Fruit fly (Drosophila melanogaster) S2 (cell line): ENCODE measurements around the gene Irbp18.

Experiments
- CG8478 ChIP-seq: fragments of >200 bp; optimal IDR thresholded peaks from 2 replicates; lab custom pipeline; 2018
- CTCF ChIP-seq, 2 experiments: fragments of >200 bp; optimal IDR thresholded peaks; 2 replicates each; lab custom pipeline; 2018

Gene Irbp18

DNA sequence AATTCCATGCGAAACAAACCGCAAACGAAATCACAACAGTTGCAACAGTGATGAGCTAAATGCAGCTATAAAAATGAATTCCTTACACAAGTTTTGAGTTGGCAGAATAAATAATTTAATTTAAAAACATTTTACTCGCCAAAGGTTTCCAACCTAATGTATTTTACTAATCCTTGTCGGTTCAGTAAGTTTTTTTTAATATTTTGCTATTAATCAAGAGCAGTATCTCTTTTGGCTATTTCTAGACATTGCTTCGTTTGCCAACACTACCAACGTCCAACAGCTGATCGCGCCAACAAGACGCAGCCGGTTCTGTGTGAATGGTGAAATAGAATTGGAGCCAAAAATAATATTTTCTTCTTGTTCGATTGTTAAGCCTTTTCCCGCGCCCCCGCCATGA lies 33.3 kb downstream of the Irbp18 start, which contains the start of the genes CG32075, CG45101 and SuUR:
Gene CG32075 (minus strand): TSS at position 253 of the 400 bp plus-strand sequence.
Gene CG45101 (plus strand): TSS at position 303 of the 400 bp plus-strand sequence.
Gene SuUR (plus strand): TSS at position 303 of the 400 bp plus-strand sequence.
- TF ChIP-seq CTCF (optimal IDR thresholded peaks at IDR 0.05; lab: Kevin White, UChicago) (no peak), CG8478 (lab: Kevin White, UChicago) (no peak)

DNA sequence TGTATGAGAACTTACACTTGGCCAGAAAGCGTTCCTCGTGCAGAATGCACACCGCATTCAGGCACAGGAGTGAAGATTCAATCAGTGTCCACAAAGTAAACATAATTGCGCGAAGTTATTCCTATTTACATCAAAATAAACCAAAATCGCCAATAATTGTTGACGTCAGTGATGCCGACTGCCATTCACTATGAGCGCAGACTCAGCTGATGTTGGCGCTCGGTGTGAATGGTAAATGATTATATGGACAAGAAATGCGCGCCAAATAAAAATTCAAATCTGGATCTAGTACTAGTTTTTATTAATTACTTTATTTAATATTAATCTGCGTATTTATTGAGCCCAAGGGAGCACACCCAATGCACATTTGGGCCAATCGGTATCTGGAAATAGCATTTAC lies 35.5 kb downstream of the Irbp18 start, which contains the start of gene CG32069:
Gene CG32069 (minus strand): TSS at position 174 of the 400 bp plus-strand sequence.
- TF ChIP-seq CTCF (optimal IDR thresholded peaks at IDR 0.05; lab: Kevin White, UChicago) (no peak), CG8478 (lab: Kevin White, UChicago) (no peak)

DNA sequence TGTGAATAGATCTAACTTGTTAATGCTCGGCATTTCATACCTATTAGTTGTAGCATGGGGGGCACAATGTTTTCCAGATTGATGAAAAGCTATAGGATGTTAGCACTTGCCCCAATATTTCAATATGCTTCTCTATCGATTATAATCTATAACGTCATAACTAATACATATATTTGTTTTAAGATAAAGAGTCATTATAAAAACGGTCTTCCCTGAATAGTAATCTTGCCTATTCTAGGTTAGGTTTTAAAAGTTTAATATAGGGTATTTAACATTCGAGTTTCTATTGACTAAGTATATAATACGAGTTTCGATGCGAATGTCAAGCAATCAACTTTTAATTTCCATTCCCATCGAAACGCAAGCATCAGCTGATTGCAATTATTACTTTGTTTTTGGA lies 36.8 kb downstream of the Irbp18 start, which contains the start of the genes CG6321 and Blos2:
Gene CG6321 (minus strand): TSS at position 25 of the 400 bp plus-strand sequence.
Gene Blos2 (plus strand): TSS at position 372 of the 400 bp plus-strand sequence.
- TF ChIP-seq CTCF (optimal IDR thresholded peaks at IDR 0.05; lab: Kevin White, UChicago) = no peak
- no peak for TF ChIP-seq CG8478 (lab: Kevin White, UChicago)

DNA sequence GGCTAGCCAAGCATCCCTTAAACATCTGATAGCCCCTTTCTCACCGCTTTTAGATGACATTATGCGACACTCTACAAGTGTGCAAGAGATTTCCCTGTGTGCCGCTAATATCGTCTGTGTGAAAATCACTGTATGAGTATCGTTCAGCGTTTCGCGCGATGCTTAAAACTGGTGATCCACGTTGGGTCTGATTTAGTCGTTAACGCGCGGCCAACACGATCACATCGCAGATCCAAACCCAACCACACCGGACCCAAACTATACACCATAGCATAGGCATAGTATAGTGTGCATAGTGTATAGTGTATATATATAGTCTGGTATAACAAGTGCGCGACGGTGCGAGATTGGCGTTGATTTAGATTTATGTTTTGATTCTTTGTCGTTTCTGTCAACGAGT lies 44.1 kb downstream of the Irbp18 start, which contains the start of gene CG7888:
Gene CG7888 (plus strand): TSS at position 193 of the 400 bp plus-strand sequence.
- TF ChIP-seq CTCF (optimal IDR thresholded peaks at IDR 0.05; lab: Kevin White, UChicago) (no peak), CG8478 (lab: Kevin White, UChicago) (no peak)

DNA sequence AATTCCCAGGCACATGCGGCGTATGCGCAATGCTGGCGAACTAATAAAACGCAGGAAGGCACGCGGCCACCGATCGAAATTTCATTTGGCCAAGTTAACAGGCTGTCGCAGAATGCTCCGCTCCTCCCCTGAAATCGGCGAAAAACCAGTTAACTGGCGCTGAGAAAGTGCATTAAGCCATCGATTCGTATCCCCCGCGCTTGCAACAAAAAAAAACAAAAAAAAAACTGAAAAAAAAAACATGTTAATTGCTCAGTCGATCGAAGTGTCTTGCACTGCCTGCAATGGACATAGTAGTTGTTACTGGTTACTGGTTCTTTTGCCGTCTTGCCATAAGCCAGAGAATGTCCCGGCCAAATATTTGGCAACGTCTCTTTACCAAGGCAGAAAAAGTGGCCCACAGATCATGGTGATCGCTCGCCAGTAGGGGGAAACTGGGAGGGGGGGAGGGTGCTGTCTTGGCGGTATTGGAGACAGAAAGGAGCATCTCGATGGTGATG lies 45.2 kb downstream of the Irbp18 start:
- TF ChIP-seq CG8478 (lab: Kevin White, UChicago) (no peak), CTCF (optimal IDR thresholded peaks at IDR 0.05; lab: Kevin White, UChicago) (no peak)

DNA sequence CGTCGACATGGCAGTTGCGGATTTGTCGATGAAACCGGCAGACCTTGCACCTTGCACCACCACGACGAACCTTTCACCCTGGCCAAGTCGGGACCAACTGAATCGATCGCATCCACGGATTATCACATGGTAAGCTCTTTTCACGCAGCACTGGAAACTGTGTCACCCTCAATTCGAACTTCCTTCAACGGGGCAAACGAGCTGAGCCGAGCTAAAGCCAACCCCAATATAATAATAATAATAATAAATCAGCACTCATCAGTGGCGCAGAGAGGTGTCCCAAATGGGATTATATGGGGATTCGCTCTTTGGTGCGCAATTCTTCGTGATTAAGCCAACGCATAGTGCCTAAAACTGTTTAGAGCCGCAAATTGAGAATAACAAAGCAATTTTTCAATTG lies 46.7 kb downstream of the Irbp18 start, which contains the start of gene CG43693:
Gene CG43693 (minus strand): TSS at position 101 of the 400 bp plus-strand sequence.
- TF ChIP-seq CTCF (optimal IDR thresholded peaks at IDR 0.05; lab: Kevin White, UChicago) = no peak
- TF ChIP-seq CG8478 (lab: Kevin White, UChicago) = no peak

DNA sequence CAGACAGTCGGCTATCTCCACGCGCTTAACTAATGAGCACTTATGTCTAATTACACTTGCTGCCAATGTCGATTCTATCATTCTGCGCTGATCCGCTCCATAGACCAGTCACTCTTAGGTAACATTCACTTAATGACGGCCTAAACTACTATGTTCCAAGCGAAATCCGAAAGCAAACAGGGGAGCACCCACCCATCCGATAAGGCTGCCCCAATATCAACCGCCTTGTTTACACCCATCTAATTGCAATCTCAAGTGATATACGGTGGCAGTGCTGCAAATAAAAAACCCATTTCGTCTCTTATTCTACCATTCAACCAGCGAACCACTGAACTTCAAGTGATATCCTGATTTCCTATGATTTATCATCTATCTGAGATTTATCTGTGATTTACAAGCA lies 48.6 kb downstream of the Irbp18 start:
- TF ChIP-seq CTCF (optimal IDR thresholded peaks at IDR 0.05; lab: Kevin White, UChicago) = no peak

DNA sequence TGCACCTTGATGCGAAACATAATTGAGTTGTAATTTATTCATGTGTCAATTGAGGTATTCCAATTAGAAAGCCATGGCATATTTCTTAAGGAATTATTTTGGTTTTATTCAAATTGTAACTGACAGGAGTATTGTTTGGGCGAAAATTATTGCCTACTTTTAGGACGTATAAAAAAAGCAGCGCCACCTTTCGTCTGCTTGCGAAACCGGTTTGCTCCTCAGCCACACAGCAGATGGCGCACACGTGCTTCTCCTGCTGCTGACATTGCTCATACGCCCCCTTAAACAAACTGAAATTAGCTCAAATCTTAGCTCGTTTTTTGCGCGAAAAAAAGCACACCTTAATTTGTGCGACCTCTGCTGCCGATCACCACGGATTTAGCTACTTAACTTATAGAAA lies 50.1 kb downstream of the Irbp18 start:
- no peak for TF ChIP-seq CG8478 (lab: Kevin White, UChicago)
- TF ChIP-seq CTCF (optimal IDR thresholded peaks at IDR 0.05; lab: Kevin White, UChicago) = peak; percentile 98 to 99
